Fruit fly (Drosophila melanogaster) whole organism, prepupa: ENCODE results near the gene CG2247.

Source experiments
- CG10631 ChIP-seq: fragments of 200-800 bp; sonication (Bioruptor generic); optimal IDR thresholded peaks from 2 replicates; lab custom pipeline; 2016; ENCODE audit warnings: missing biosample characterization, missing genetic modification characterization
- CG10669 ChIP-seq: fragments of 200-800 bp; sonication (Bioruptor generic); optimal IDR thresholded peaks from 3 replicates; lab custom pipeline; 2018; ENCODE audit warnings: missing biosample characterization, mild to moderate bottlenecking, missing genetic modification characterization, moderate library complexity
- CG11762 ChIP-seq: fragments of 200-800 bp; sonication (Bioruptor generic); optimal IDR thresholded peaks from 3 replicates; lab custom pipeline; 2016; ENCODE audit warnings: missing biosample characterization, missing genetic modification characterization; ENCODE audit not compliant: insufficient read depth
- CG1621 ChIP-seq: fragments of 200-800 bp; sonication (Bioruptor generic); optimal IDR thresholded peaks from 3 replicates; lab custom pipeline; 2018; ENCODE audit warnings: missing biosample characterization, mild to moderate bottlenecking, missing genetic modification characterization
- CG3032 ChIP-seq: fragments of 200-800 bp; optimal IDR thresholded peaks from 2 replicates; lab custom pipeline; 2019; ENCODE audit warnings: missing biosample characterization, mild to moderate bottlenecking, missing genetic modification characterization, moderate library complexity
- CG32006 ChIP-seq: fragments of 200-800 bp; sonication (Bioruptor generic); optimal IDR thresholded peaks from 3 replicates; lab custom pipeline; 2017; ENCODE audit warnings: missing biosample characterization, mild to moderate bottlenecking, missing genetic modification characterization
- CG3919 ChIP-seq: fragments of 200-800 bp; sonication (Bioruptor generic); optimal IDR thresholded peaks from 3 replicates; lab custom pipeline; 2016; ENCODE audit warnings: missing biosample characterization, missing genetic modification characterization
- CG6163 ChIP-seq: fragments of 200-800 bp; sonication (Bioruptor generic); IDR thresholded peaks from 3 replicates; pipeline ENCODE4 v1.3.6; 2022; ENCODE audit warnings: missing biosample characterization, missing genetic modification characterization
- CG6276 ChIP-seq: fragments of 200-800 bp; sonication (Bioruptor generic); optimal IDR thresholded peaks from 2 replicates; lab custom pipeline; 2017; ENCODE audit warnings: missing biosample characterization, mild to moderate bottlenecking, missing genetic modification characterization
- CG6808 ChIP-seq: fragments of 200-800 bp; sonication (Bioruptor generic); optimal IDR thresholded peaks from 3 replicates; lab custom pipeline; 2017; ENCODE audit warnings: missing biosample characterization, missing genetic modification characterization, mild to moderate bottlenecking, moderate library complexity, missing genetic modification reagents
- CG8319 ChIP-seq: fragments of 200-800 bp; sonication (Bioruptor generic); optimal IDR thresholded peaks from 3 replicates; lab custom pipeline; 2016; ENCODE audit warnings: missing biosample characterization, missing genetic modification characterization
- CG8632 ChIP-seq: fragments of 200-800 bp; sonication (Bioruptor generic); optimal IDR thresholded peaks from 3 replicates; lab custom pipeline; 2016; ENCODE audit warnings: missing biosample characterization, missing genetic modification characterization
- Eip75B ChIP-seq: fragments of 200-800 bp; sonication (Bioruptor generic); optimal IDR thresholded peaks from 3 replicates; lab custom pipeline; 2016; ENCODE audit warnings: missing biosample characterization, missing genetic modification characterization
- Eip78C ChIP-seq: fragments of 200-800 bp; sonication (Bioruptor generic); peaks from one replicate; lab custom pipeline; 2016; ENCODE audit warnings: missing biosample characterization, missing genetic modification characterization
- Eip93F ChIP-seq: fragments of 200-800 bp; sonication (Bioruptor generic); optimal IDR thresholded peaks from 2 replicates; lab custom pipeline; 2016; ENCODE audit warnings: missing biosample characterization, mild to moderate bottlenecking, missing genetic modification characterization
- Ets96B ChIP-seq: fragments of 200-800 bp; optimal IDR thresholded peaks from 2 replicates; lab custom pipeline; 2019; ENCODE audit warnings: missing biosample characterization, mild to moderate bottlenecking, missing genetic modification characterization, moderate library complexity
- Gug ChIP-seq: fragments of 200-800 bp; sonication (Bioruptor generic); IDR thresholded peaks from 2 replicates; pipeline ENCODE4 v1.3.6; 2022; ENCODE audit warnings: missing biosample characterization, missing genetic modification characterization
- Hr4 ChIP-seq: fragments of 200-800 bp; sonication (Bioruptor generic); optimal IDR thresholded peaks from 3 replicates; lab custom pipeline; 2016; ENCODE audit warnings: missing biosample characterization, missing genetic modification characterization
- Lpt ChIP-seq: fragments of 200-800 bp; sonication (Bioruptor generic); optimal IDR thresholded peaks from 3 replicates; lab custom pipeline; 2016; ENCODE audit warnings: missing biosample characterization, missing genetic modification characterization
- Met ChIP-seq: fragments of 200-800 bp; sonication (Bioruptor generic); optimal IDR thresholded peaks from 3 replicates; lab custom pipeline; 2016; ENCODE audit warnings: missing biosample characterization, missing genetic modification characterization
- OdsH ChIP-seq: fragments of 200-800 bp; sonication (Bioruptor generic); optimal IDR thresholded peaks from 3 replicates; lab custom pipeline; 2016; ENCODE audit warnings: missing biosample characterization, missing genetic modification characterization
- Sox102F ChIP-seq: fragments of 200-800 bp; sonication (Bioruptor generic); optimal IDR thresholded peaks from 2 replicates; lab custom pipeline; 2016; ENCODE audit warnings: missing biosample characterization, mild to moderate bottlenecking, missing genetic modification characterization
- Sox14 ChIP-seq: fragments of 200-800 bp; sonication (Bioruptor generic); optimal IDR thresholded peaks from 3 replicates; lab custom pipeline; 2016; ENCODE audit warnings: missing biosample characterization, missing genetic modification characterization
- Sox15 ChIP-seq: fragments of 200-800 bp; sonication (Bioruptor generic); optimal IDR thresholded peaks from 3 replicates; lab custom pipeline; 2016; ENCODE audit warnings: missing biosample characterization, missing genetic modification characterization
- achi ChIP-seq: fragments of 200-800 bp; sonication (Bioruptor generic); optimal IDR thresholded peaks from 3 replicates; lab custom pipeline; 2016; ENCODE audit warnings: missing biosample characterization, missing genetic modification characterization
- acj6 ChIP-seq: fragments of 200-800 bp; sonication (Bioruptor generic); optimal IDR thresholded peaks from 3 replicates; lab custom pipeline; 2016; ENCODE audit warnings: missing biosample characterization, missing genetic modification characterization
- cyc ChIP-seq: fragments of 200-800 bp; sonication (Bioruptor generic); optimal IDR thresholded peaks from 3 replicates; lab custom pipeline; 2016; ENCODE audit warnings: missing biosample characterization, missing genetic modification characterization
- dac ChIP-seq: fragments of 200-800 bp; sonication (Bioruptor generic); optimal IDR thresholded peaks from 2 replicates; lab custom pipeline; 2017; ENCODE audit warnings: missing biosample characterization, mild to moderate bottlenecking, missing genetic modification characterization
- dsx ChIP-seq: fragments of 200-800 bp; optimal IDR thresholded peaks from 3 replicates; lab custom pipeline; 2019; ENCODE audit warnings: missing biosample characterization, mild to moderate bottlenecking, missing genetic modification characterization, moderate library complexity; ENCODE audit not compliant: poor library complexity, severe bottlenecking
- fd59A ChIP-seq: fragments of 200-800 bp; sonication (Bioruptor generic); optimal IDR thresholded peaks from 2 replicates; lab custom pipeline; 2017; ENCODE audit warnings: missing biosample characterization, mild to moderate bottlenecking, missing genetic modification characterization, missing genetic modification reagents
- fkh ChIP-seq: fragments of 200-800 bp; sonication (Bioruptor generic); optimal IDR thresholded peaks from 3 replicates; lab custom pipeline; 2017; ENCODE audit warnings: missing biosample characterization, mild to moderate bottlenecking, missing genetic modification characterization, moderate library complexity
- lz ChIP-seq: fragments of 200-800 bp; sonication (Bioruptor generic); optimal IDR thresholded peaks from 3 replicates; lab custom pipeline; 2016; ENCODE audit warnings: missing biosample characterization, missing genetic modification characterization
- pdm3 ChIP-seq: fragments of 200-800 bp; sonication (Bioruptor generic); optimal IDR thresholded peaks from 3 replicates; lab custom pipeline; 2016; ENCODE audit warnings: missing biosample characterization, missing genetic modification characterization
- salr ChIP-seq, 2 experiments: fragments of 200-800 bp; sonication (Bioruptor generic); optimal IDR thresholded peaks; 3 replicates each; lab custom pipeline; 2016 to 2018; ENCODE audit warnings: missing biosample characterization in 2 of 2, missing genetic modification characterization in 2 of 2, mild to moderate bottlenecking in 1 of 2
- ss ChIP-seq, 2 experiments: fragments of 200-800 bp; sonication (Bioruptor generic); optimal IDR thresholded peaks; 2 replicates in 1 of 2; 3 replicates in 1 of 2; lab custom pipeline; 2017 to 2018; ENCODE audit warnings: mild to moderate bottlenecking in 2 of 2, missing biosample characterization in 2 of 2, missing genetic modification characterization in 2 of 2, moderate library complexity in 1 of 2
- svp ChIP-seq: fragments of 200-800 bp; sonication (Bioruptor generic); peaks from one replicate; lab custom pipeline; 2016; ENCODE audit warnings: missing biosample characterization, missing genetic modification characterization

CG2247 gene

dm6 chrX:11644530-11645080 lies 33.2 kb upstream of the CG2247 start:
- TF ChIP-seq CG8632 (GFP tag; lab: Kevin White, UChicago) (no peak), CG8319 (no peak), lz (GFP tag; lab: Kevin White, UChicago) (no peak), Sox102F (no peak), Hr4 (GFP tag; lab: Kevin White, UChicago) (no peak), Eip78C (GFP tag; lab: Kevin White, UChicago) (no peak), pdm3 (GFP tag; lab: Kevin White, UChicago) (no peak)

dm6 chrX:11643227-11643626 lies 31.8 kb upstream of the CG2247 start:
- TF ChIP-seq CG1621 (tag; lab: Kevin White, UChicago) (no peak), Met (GFP tag; lab: Kevin White, UChicago) (no peak), Eip93F (GFP tag; lab: Kevin White, UChicago) (no peak), Sox15 (GFP tag; lab: Kevin White, UChicago) (no peak), ss (GFP tag; optimal IDR thresholded peaks at IDR 0.05; lab: Kevin White, UChicago) (no peak), Gug (GFP tag; lab: Robert Waterston, UW) (no peak), CG32006 (no peak), CG6808 (no peak), Eip78C (GFP tag; lab: Kevin White, UChicago) (no peak), cyc (GFP tag; lab: Kevin White, UChicago) (no peak), Lpt (GFP tag; lab: Kevin White, UChicago) (no peak), CG6276 (GFP tag; lab: Kevin White, UChicago) (no peak), CG8632 (GFP tag; lab: Kevin White, UChicago) (no peak), Sox102F (no peak), CG3032 (tag; lab: Kevin White, UChicago) (no peak), fkh (GFP tag; lab: Kevin White, UChicago) (no peak), dac (no peak)
- TF ChIP-seq, all 60 proteins: peak for 0

dm6 chrX:11640477-11640876 lies 29.0 kb upstream of the CG2247 start:
- peak; percentile 34 for TF ChIP-seq Eip78C (GFP tag; lab: Kevin White, UChicago)
- no peak for TF ChIP-seq Sox14
- TF ChIP-seq fkh (GFP tag; lab: Kevin White, UChicago) = no peak
- no peak for TF ChIP-seq Sox102F
- TF ChIP-seq CG3919 (GFP tag; lab: Kevin White, UChicago) = no peak
- TF ChIP-seq svp (GFP tag; lab: Kevin White, UChicago) = no peak
- TF ChIP-seq, all 60 proteins: peak for 1

dm6 chrX:11633199-11633598 lies 21.7 kb upstream of the CG2247 start:
- TF ChIP-seq fd59A (peak; percentile 10), dsx (GFP tag; lab: Kevin White, UChicago) (peak; percentile 27), CG10631 (GFP tag; lab: Kevin White, UChicago) (peak; percentile 39), pdm3 (GFP tag; lab: Kevin White, UChicago) (peak; percentile 8), CG3919 (GFP tag; lab: Kevin White, UChicago) (peak; percentile 19), achi (GFP tag; lab: Kevin White, UChicago) (peak; percentile 20), svp (GFP tag; lab: Kevin White, UChicago) (peak; percentile 43), salr (GFP tag; optimal IDR thresholded peaks at IDR 0.05; lab: Kevin White, UChicago) (peak in 1 of 2 experiments; percentile 26), Ets96B (tag; lab: Kevin White, UChicago) (peak; percentile 52), Eip78C (GFP tag; lab: Kevin White, UChicago) (peak; percentile 69), CG1621 (tag; lab: Kevin White, UChicago) (peak; percentile 27), Met (GFP tag; lab: Kevin White, UChicago) (peak; percentile 38), Eip75B (GFP tag; lab: Kevin White, UChicago) (peak; percentile 30), CG3032 (tag; lab: Kevin White, UChicago) (peak; percentile 56), OdsH (GFP tag; lab: Kevin White, UChicago) (peak; percentile 40), acj6 (GFP tag; lab: Kevin White, UChicago) (peak; percentile 11), CG11762 (GFP tag; lab: Kevin White, UChicago) (peak; percentile 11), CG32006 (peak; percentile 8), CG6163 (GFP tag; lab: Robert Waterston, UW) (peak; percentile 27; the same call in 1 of the 3 replicates), CG10669 (peak; percentile 55)
